Worm (Caenorhabditis elegans): ENCODE results near the gene C18H9.5.
A peak's percentile ranks its signal among the peaks of the same experiment; 100 is the strongest.

- TF ChIP-seq W03F9.2 (tag; optimal IDR thresholded peaks at IDR 0.05) (no peak), him-1 (tag; optimal IDR thresholded peaks at IDR 0.05) (peak; percentile 49)
Observed at ce11 chrII:6721581-6721980, 26.2 kb upstream of the C18H9.5 start.
